Fruit fly (Drosophila melanogaster): Measurements from ENCODE around the gene CG2202.

dm6 chrX:10806718-10807412 lies 41.7 kb upstream of the CG2202 start:
- TF ChIP-seq psq (optimal IDR thresholded peaks at IDR 0.05) = no peak
- no peak for TF ChIP-seq h (optimal IDR thresholded peaks at IDR 0.05)
- TF ChIP-seq Myc (optimal IDR thresholded peaks at IDR 0.05) = no peak
- no peak for TF ChIP-seq Sin3A (optimal IDR thresholded peaks at IDR 0.05)
- no peak for TF ChIP-seq insv (optimal IDR thresholded peaks at IDR 0.05)
- TF ChIP-seq ttk (optimal IDR thresholded peaks at IDR 0.05) = no peak

All from Kc167 (cell line).